Worm (Caenorhabditis elegans): ENCODE results near the gene pkg-2.

ce11 chrIV:8532024-8532423 is 11.3 kb downstream of the pkg-2 start:
- TF ChIP-seq egl-27 (tag; optimal IDR thresholded peaks at IDR 0.05): no peak
- no peak for TF ChIP-seq unc-55 (GFP tag; optimal IDR thresholded peaks at IDR 0.05)
- no peak for TF ChIP-seq nhr-11 (tag; optimal IDR thresholded peaks at IDR 0.05)
- TF ChIP-seq nhr-77 (tag; optimal IDR thresholded peaks at IDR 0.05): no peak
- TF ChIP-seq elt-1 (tag; optimal IDR thresholded peaks at IDR 0.05): no peak
- TF ChIP-seq mbf-1 (tag; optimal IDR thresholded peaks at IDR 0.05): no peak
- TF ChIP-seq unc-39 (tag; optimal IDR thresholded peaks at IDR 0.05): no peak
- TF ChIP-seq nhr-12 (tag; optimal IDR thresholded peaks at IDR 0.05): no peak
- no peak for TF ChIP-seq unc-62 (GFP tag; optimal IDR thresholded peaks at IDR 0.05)
- TF ChIP-seq F13H6.1 (tag; optimal IDR thresholded peaks at IDR 0.05): no peak
- TF ChIP-seq ztf-11 (tag; optimal IDR thresholded peaks at IDR 0.05): no peak
